Worm (Caenorhabditis elegans) whole organism, L4/young adult: ENCODE results near the gene mrps-9.

Source experiments
- W03F9.2 ChIP-seq: fragments of 150-350 bp; optimal IDR thresholded peaks from 2 replicates; lab custom pipeline; 2014; ENCODE audit warnings: missing biosample characterization, missing genetic modification characterization
- dao-5 ChIP-seq: sonication (generic microtip); optimal IDR thresholded peaks from 2 replicates; lab custom pipeline; 2016; ENCODE audit warnings: missing genotype, missing genetic modification characterization, moderate library complexity, missing compliant biosample characterization
- him-1 ChIP-seq: sonication (generic microtip); optimal IDR thresholded peaks from 2 replicates; lab custom pipeline; 2016; ENCODE audit warnings: missing genotype, missing genetic modification reagents, missing genetic modification characterization, missing compliant biosample characterization

Gene mrps-9

DNA sequence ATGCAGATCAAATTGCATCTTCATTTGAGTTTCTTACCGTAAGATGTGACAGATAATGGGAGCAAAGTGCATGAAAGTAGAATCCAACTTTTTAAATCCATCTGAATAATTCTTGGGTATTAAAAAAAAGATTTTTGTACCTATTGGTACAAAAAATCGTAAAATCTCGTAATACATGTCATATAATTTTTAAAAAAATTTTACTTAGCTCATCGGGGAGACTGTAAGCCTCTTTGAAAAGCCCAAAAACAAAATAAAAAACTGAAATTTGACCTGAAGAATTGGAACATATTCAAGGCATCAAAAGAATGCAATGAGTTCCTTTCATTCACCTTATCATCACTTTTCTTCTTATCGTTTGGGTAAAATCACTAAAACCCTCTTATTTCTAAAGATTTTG, 10.0 kb downstream of the mrps-9 start, which contains the start of gene clec-160:
TSS of gene clec-160 (minus strand) at position 101 of the 400 bp plus-strand sequence.
- TF ChIP-seq dao-5 (tag; lab: Kevin White, UChicago) (no peak), W03F9.2 (tag; lab: Kevin White, UChicago) (no peak), him-1 (tag; lab: Kevin White, UChicago) (no peak)

DNA sequence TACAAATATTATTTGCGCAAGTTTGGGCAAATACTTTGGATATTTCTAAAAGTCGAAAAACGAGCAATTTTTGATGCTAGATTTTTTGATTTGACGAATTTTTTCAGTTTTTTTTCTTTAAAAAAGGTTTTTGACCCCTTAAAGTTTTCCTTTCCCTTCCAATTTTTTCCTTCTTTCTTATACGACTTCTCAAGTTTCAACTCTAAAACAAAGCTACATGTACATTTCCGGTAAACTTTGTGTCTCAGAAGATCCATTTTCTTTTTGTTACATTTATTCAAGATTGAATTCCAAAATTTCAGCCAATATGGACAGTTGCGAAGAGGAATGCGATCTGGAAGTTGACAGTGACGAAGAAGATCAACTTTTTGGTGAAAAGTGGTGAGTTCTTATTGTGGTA, 12.9 kb downstream of the mrps-9 start, which contains the start of gene mig-10:
TSS of gene mig-10 (plus strand) at position 301 of the 400 bp plus-strand sequence.
- TF ChIP-seq him-1 (tag; lab: Kevin White, UChicago) = no peak
- TF ChIP-seq W03F9.2 (tag; lab: Kevin White, UChicago) = no peak
- no peak for TF ChIP-seq dao-5 (tag; lab: Kevin White, UChicago)

DNA sequence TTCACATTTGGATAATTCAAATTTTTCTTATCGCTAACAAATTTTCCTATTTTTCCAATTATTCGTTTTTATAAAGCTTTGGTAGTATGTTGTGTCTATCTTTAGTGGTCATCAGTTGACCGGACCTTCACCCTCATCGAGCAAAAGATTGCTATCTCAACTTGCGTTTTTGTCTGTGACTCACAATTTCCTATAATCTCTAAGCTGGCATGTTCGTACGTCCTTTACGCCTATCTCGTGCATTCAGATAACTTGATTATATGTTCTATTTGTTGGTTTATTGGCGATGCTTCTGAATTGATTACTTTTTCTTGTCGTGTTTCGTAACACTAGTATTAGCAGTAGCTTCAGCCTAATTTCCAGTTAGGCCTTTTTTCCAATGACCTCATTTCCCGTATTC, 13.7 kb downstream of the mrps-9 start:
- TF ChIP-seq dao-5 (tag; lab: Kevin White, UChicago) (no peak), W03F9.2 (tag; lab: Kevin White, UChicago) (no peak), him-1 (tag; lab: Kevin White, UChicago) (no peak)

DNA sequence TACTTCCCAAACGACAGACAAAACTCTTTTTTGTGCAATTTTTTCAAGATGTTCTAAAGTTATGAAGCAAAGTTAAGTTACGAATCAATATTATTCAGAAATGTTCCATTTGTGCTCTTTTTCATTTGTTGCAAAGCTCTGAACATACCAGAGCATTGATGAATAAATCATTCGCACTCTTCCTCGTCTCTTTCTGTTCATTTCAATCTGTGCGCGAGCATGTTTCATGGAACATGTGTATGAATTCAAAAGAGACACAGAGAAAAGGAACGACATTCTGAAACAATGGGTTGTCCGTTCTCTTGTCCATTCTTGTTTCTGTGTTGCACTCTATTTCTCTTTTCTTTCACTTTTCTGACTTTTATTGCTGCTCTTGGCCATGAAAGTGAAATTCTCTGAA, 14.5 kb downstream of the mrps-9 start:
- no peak for TF ChIP-seq dao-5 (tag; lab: Kevin White, UChicago)
- no peak for TF ChIP-seq W03F9.2 (tag; lab: Kevin White, UChicago)
- TF ChIP-seq him-1 (tag; lab: Kevin White, UChicago) = no peak

DNA sequence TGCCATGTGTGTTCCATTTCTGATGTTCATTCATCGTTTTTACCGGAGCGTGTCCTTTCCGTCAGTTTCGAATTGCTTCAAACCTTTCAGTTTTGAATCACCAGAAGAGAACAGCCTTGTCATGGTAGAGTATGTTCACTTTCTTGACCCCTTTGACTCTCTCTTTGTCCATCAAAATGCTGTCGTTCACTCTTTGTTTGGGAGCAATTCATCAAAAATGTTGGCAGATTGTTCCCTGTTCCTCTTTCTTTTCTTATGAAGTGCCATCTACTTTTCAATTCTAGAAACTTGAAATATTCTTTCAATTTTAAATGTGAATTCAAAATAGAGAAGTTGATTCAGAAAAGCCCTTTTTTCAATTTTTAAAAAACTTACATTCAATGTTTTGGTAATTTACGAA, 15.4 kb downstream of the mrps-9 start:
- TF ChIP-seq dao-5 (tag; lab: Kevin White, UChicago) (no peak), W03F9.2 (tag; lab: Kevin White, UChicago) (no peak), him-1 (tag; lab: Kevin White, UChicago) (no peak)

DNA sequence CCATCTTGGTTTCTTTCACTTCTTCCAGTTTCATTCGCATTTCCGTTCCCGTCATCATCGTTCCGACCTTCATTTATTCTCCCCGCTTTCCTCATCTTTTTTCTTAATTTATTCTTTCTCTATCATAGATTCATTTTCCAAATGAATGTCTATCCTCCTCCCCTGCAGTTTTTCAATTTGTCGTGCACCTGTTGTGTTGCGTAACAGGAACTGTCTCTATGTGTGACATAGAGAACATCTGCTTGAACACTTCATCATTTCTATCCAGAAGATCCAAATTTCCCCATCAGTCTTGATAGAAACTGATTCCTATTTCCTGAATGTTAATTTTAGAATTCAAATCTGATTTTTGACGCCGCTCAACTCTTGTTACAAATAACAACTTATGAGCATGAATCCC, 17.7 kb downstream of the mrps-9 start:
- no peak for TF ChIP-seq W03F9.2 (tag; lab: Kevin White, UChicago)
- TF ChIP-seq dao-5 (tag; lab: Kevin White, UChicago) = no peak

DNA sequence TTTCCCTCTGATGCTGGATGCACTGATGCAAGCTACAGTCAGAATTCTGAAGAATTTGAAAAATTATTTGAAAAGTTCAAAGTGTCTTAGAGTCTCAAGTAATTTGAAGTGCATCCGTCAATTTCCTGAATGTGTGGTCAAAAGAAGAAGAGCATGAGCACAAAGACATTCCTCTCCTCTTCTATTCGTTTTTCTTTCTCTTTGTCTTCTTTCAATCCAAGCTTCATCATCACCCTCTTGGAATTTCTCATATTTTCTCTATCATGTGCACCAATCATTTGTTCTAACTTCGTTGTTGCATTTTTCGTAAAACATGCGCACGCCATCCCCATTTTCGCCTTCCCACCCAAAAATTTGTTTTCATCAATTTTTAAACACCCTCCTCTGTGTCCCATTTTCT, 20.1 kb downstream of the mrps-9 start:
- no peak for TF ChIP-seq dao-5 (tag; lab: Kevin White, UChicago)
- TF ChIP-seq him-1 (tag; lab: Kevin White, UChicago) = no peak
- no peak for TF ChIP-seq W03F9.2 (tag; lab: Kevin White, UChicago)

DNA sequence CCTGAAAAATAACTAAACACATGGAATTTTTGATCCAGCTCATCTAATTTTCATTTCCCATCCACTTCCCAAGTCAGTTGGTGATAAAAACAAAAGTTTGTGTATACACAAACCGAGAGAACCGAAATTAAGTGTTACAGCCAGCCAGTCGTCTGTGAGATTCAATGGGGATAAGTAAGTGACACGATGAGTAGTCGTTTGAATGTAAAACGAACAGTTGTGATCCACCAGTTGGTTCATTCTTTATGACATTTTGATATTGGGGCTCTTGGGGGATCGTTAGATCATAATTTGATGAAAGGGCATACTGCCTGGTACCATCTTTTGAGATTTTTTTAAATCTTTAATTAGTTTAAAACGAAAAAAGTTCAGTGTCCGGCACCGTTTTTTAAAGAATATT, 21.0 kb downstream of the mrps-9 start:
- TF ChIP-seq W03F9.2 (tag; lab: Kevin White, UChicago) (no peak), him-1 (tag; lab: Kevin White, UChicago) (no peak)

DNA sequence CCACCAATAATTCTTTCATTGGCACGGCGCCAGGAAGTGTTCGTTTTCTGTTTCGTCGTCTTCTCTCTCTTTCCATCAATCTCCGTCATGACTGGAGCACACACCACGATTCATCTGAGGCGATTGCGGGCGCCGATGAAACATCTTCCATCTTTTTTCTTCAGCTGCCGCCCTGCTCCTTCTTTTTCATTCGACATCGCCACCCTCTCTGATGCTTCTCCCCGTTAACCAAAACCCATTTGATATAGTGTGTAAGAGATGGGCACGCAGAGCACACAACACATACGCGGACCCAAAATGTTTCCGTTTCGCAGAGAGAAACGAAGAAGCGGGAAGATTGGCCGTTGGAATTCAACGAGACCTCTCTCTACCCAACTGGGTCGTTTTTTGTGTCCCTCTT, 21.7 kb downstream of the mrps-9 start:
- TF ChIP-seq him-1 (tag; lab: Kevin White, UChicago) = no peak
- TF ChIP-seq W03F9.2 (tag; lab: Kevin White, UChicago) = no peak
- no peak for TF ChIP-seq dao-5 (tag; lab: Kevin White, UChicago)

DNA sequence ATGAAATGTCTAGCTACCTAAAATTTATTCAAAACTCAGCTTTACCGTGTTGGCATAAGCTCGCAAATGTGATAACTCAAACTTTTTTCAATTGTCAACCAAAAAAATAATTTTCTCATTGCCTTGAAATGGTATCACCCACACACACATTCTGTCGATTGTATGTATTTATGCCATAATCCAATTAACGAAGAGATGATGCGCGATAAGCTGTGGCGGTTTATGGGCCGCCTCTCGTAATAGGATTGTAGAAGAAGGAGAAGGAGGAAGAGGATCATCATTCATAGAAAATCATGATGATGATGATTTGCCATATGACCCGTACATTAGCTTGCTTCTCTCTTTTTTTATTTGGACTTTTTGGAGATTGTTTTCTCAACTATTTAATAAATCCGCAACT, 23.3 kb downstream of the mrps-9 start:
- TF ChIP-seq him-1 (tag; lab: Kevin White, UChicago) (no peak), W03F9.2 (tag; lab: Kevin White, UChicago) (no peak), dao-5 (tag; lab: Kevin White, UChicago) (no peak)

DNA sequence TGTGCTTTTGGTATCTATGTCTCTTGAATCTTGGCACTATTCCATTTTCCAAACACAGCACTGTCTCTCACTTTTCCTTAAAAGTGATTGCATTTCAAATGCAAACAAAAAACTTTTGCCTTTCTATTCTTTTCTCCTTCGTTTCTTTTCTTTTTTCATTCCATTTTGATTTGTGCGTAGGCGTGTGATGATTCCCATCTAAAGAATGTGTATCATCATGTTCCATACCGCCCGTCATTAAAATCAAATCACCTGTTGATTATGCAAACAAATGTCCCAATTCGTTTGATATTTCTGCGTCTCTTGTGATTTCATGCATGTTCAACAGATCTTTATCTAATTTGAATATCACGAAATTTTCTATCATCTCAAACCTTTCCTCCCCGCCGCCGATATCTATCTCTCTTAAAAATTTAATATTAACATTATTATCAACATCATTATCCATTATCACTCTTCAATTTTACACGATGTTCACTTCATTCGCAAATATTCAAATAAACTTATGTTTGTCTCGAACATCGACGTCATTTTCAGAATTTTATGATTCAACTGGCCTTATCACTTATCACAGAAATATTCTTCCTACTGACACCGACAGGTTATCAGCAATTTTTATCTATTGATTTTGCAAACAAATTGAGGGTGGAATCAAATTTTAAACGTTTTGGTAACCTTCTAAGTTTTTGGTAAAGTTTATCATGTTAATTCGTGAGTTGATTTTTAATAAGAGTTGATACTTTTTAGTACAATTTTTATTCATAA, 25.6 kb downstream of the mrps-9 start:
- no peak for TF ChIP-seq dao-5 (tag; lab: Kevin White, UChicago)
- TF ChIP-seq him-1 (tag; lab: Kevin White, UChicago) = no peak
- no peak for TF ChIP-seq W03F9.2 (tag; lab: Kevin White, UChicago)

DNA sequence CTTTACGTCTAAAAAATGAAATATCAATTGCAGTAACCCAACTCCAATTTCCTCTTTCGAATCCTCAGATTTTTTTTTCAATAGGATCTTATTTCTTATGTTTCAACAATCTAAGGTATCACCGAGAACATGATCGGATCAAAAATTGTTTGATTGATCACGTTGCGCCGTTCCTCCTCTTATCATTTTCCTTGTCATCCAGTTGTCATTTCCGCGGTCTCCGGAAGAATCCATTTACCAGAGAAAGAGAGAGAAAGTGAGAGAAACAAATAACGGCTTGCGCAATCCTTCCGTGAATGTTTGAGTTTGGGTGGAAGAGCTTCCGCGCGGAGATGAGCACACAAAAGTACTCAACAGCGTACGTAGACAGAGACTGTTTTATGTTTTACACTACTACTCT, 27.4 kb downstream of the mrps-9 start:
- no peak for TF ChIP-seq dao-5 (tag; lab: Kevin White, UChicago)
- TF ChIP-seq him-1 (tag; lab: Kevin White, UChicago) = no peak

DNA sequence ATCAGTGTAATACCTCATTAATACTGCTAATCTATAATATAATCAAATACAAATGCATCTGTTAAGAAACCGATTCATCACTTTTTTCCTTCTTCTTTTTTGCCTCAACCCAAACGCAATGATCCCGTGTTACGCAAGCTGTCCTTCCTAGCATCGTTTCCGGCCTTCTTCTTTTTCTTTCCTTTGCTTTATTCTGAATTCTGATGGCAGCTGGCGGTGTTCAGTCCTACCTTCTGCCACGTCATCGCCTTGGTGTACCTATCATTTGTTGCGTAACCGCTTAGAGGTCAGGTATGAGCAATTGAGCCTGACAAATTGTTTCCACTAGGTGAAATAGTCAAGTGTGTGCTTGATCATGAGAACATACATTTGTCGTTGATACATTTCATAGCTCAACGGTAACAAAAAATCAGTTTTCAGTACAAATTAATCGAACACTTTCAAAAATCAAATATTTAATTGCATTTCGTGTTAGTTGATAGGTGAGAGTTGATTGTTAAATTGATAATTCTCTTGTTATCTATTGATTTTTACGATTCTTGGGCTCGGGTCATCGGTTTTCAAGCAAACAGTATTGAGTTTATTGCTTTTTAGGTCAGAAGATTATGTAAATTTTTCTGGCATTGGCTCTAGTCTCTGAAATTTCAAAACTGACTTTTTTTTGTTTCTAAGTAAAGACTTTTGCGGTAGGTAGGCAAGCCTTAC, 32.5 kb downstream of the mrps-9 start:
- no peak for TF ChIP-seq W03F9.2 (tag; lab: Kevin White, UChicago)
- TF ChIP-seq him-1 (tag; lab: Kevin White, UChicago) = no peak
- TF ChIP-seq dao-5 (tag; lab: Kevin White, UChicago) = no peak
